Worm (Caenorhabditis elegans): ENCODE results near the gene C45G9.11.
A peak's percentile ranks its signal among the peaks of the same experiment; 100 is the strongest.

C45G9.11 gene

ce11 chrIII:5107959-5108358, 39.4 kb upstream of the C45G9.11 start:
- TF ChIP-seq nhr-12 (tag; optimal IDR thresholded peaks at IDR 0.05) (no peak), fkh-2 (tag; optimal IDR thresholded peaks at IDR 0.05) (no peak), skn-1 (tag; optimal IDR thresholded peaks at IDR 0.05) (no peak), nhr-76 (tag; optimal IDR thresholded peaks at IDR 0.05) (no peak), fkh-10 (GFP tag; optimal IDR thresholded peaks at IDR 0.05) (no peak), elt-2 (tag; optimal IDR thresholded peaks at IDR 0.05) (no peak), elt-3 (tag; optimal IDR thresholded peaks at IDR 0.05) (no peak), ztf-4 (tag; optimal IDR thresholded peaks at IDR 0.05) (no peak), ZK546.5 (tag; optimal IDR thresholded peaks at IDR 0.05) (no peak), pha-4 (tag; optimal IDR thresholded peaks at IDR 0.05) (no peak), eor-1 (tag; optimal IDR thresholded peaks at IDR 0.05) (no peak), nhr-25 (tag; optimal IDR thresholded peaks at IDR 0.05) (no peak), nhr-237 (tag; optimal IDR thresholded peaks at IDR 0.05) (no peak), lin-39 (tag; optimal IDR thresholded peaks at IDR 0.05) (no peak), aly-2 (tag; optimal IDR thresholded peaks at IDR 0.05) (no peak), ama-1 (optimal IDR thresholded peaks at IDR 0.05) (no peak), mml-1 (tag; optimal IDR thresholded peaks at IDR 0.05) (no peak), tbx-2 (tag; optimal IDR thresholded peaks at IDR 0.05) (no peak)

ce11 chrIII:5106893-5107471, 38.5 kb upstream of the C45G9.11 start, which contains the start of gene dpy-17:
Gene dpy-17, plus strand, starts transcription at chrIII:5107330.
- TF ChIP-seq unc-62 (GFP tag; optimal IDR thresholded peaks at IDR 0.05) (no peak), nhr-28 (tag; optimal IDR thresholded peaks at IDR 0.05) (no peak), aly-2 (tag; optimal IDR thresholded peaks at IDR 0.05) (no peak), nfya-1 (tag; optimal IDR thresholded peaks at IDR 0.05; ENCODE audit: insufficient read depth) (no peak), fkh-2 (tag; optimal IDR thresholded peaks at IDR 0.05) (no peak), sea-2 (GFP tag; optimal IDR thresholded peaks at IDR 0.05) (no peak), mml-1 (tag; optimal IDR thresholded peaks at IDR 0.05) (no peak), elt-1 (tag; optimal IDR thresholded peaks at IDR 0.05) (no peak), pqm-1 (tag; optimal IDR thresholded peaks at IDR 0.05) (no peak), ama-1 (optimal IDR thresholded peaks at IDR 0.05) (no peak), R02D3.7 (tag; optimal IDR thresholded peaks at IDR 0.05) (no peak), egl-5 (tag; optimal IDR thresholded peaks at IDR 0.05) (no peak), ceh-9 (tag; optimal IDR thresholded peaks at IDR 0.05) (no peak), ceh-82 (tag; optimal IDR thresholded peaks at IDR 0.05) (no peak), nhr-25 (tag; optimal IDR thresholded peaks at IDR 0.05) (no peak), mdl-1 (tag; optimal IDR thresholded peaks at IDR 0.05) (no peak)

- no peak for TF ChIP-seq nhr-23 (tag; optimal IDR thresholded peaks at IDR 0.05)
- no peak for TF ChIP-seq elt-3 (tag; optimal IDR thresholded peaks at IDR 0.05)
- TF ChIP-seq egl-27 (tag; optimal IDR thresholded peaks at IDR 0.05): no peak
- TF ChIP-seq ceh-82 (tag; optimal IDR thresholded peaks at IDR 0.05): no peak
- TF ChIP-seq nhr-12 (tag; optimal IDR thresholded peaks at IDR 0.05): no peak
- no peak for TF ChIP-seq elt-1 (tag; optimal IDR thresholded peaks at IDR 0.05)
- TF ChIP-seq mdl-1 (tag; optimal IDR thresholded peaks at IDR 0.05): no peak
Observed at ce11 chrIII:5105485-5105884, 37.0 kb upstream of the C45G9.11 start.

DNA sequence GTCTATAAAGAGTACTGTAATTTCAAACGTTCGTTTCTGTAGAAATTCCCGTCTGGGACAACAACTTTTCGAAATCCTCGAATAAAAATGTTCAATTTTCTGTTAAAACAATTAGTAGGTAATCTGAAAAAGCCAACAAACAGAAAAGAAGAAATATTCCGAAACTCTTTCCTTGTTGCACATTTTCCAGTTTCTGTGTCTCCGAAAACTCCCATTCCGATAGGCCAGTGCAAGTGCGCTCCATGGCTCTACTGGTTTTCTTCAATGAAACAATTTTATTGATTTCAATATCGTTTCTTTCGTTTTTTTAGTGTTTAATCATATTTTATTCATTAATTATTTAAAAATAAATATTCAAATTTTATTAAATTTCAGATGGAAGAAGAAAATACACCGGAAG, 34.1 kb upstream of the C45G9.11 start, which contains the start of gene F54D8.6:
Gene F54D8.6 (plus strand): TSS at position 370 of the 400 bp plus-strand sequence.
- TF ChIP-seq nhr-25 (tag; optimal IDR thresholded peaks at IDR 0.05): peak; percentile 18
- no peak for TF ChIP-seq egl-27 (tag; optimal IDR thresholded peaks at IDR 0.05)
- peak; percentile 51 for TF ChIP-seq snpc-4 (tag; optimal IDR thresholded peaks at IDR 0.05)
- peak; percentile 63 for TF ChIP-seq nfya-1 (tag; optimal IDR thresholded peaks at IDR 0.05; ENCODE audit: insufficient read depth)
- no peak for TF ChIP-seq aly-2 (tag; optimal IDR thresholded peaks at IDR 0.05)
- no peak for TF ChIP-seq daf-12 (tag; optimal IDR thresholded peaks at IDR 0.05)
- TF ChIP-seq elt-2 (tag; optimal IDR thresholded peaks at IDR 0.05): peak; percentile 5
- peak; percentile 52 for TF ChIP-seq nhr-23 (tag; optimal IDR thresholded peaks at IDR 0.05)
- peak; percentile 18 for TF ChIP-seq pqm-1 (tag; optimal IDR thresholded peaks at IDR 0.05)
- TF ChIP-seq hmg-11 (tag; optimal IDR thresholded peaks at IDR 0.05): peak; percentile 23
- TF ChIP-seq ama-1 (optimal IDR thresholded peaks at IDR 0.05): no peak
- peak; percentile 79 for TF ChIP-seq lin-15B (tag; optimal IDR thresholded peaks at IDR 0.05)

Measured in whole organism, L3 larva.